Worm (Caenorhabditis elegans) whole organism, L1 larva: ENCODE measurements around the gene C45B11.2.
A peak's percentile ranks its signal among the peaks of the same experiment; 100 is the strongest.

Source experiments
- C34B4.2 ChIP-seq: sonication (generic microtip); optimal IDR thresholded peaks from 2 replicates; lab custom pipeline; 2017; ENCODE audit warnings: mild to moderate bottlenecking, missing genetic modification characterization, missing compliant biosample characterization
- F16B12.6 ChIP-seq: fragments of 150-350 bp; optimal IDR thresholded peaks from 2 replicates; lab custom pipeline; 2014; ENCODE audit warnings: missing biosample characterization, missing genetic modification characterization
- ama-1 ChIP-seq: fragments of 150-350 bp; optimal IDR thresholded peaks from 2 replicates; lab custom pipeline; 2014
- blmp-1 ChIP-seq: fragments of 150-350 bp; optimal IDR thresholded peaks from 2 replicates; lab custom pipeline; 2014; ENCODE audit warnings: missing biosample characterization, missing genetic modification characterization
- ceh-82 ChIP-seq, 3 experiments: fragments of 150-350 bp in 1 of 3; sonication (generic microtip) in 2 of 3; optimal IDR thresholded peaks; 2 replicates each; lab custom pipeline; 2014 to 2017; ENCODE audit warnings: missing biosample characterization in 3 of 3, missing genetic modification characterization in 3 of 3
- ceh-88 ChIP-seq: fragments of 200-800 bp; sonication (Bioruptor generic); IDR thresholded peaks from 2 replicates; pipeline ENCODE4 v1.3.6; 2022; ENCODE audit warnings: missing genetic modification characterization, missing compliant biosample characterization
- dsc-1 ChIP-seq: sonication (generic microtip); optimal IDR thresholded peaks from 2 replicates; lab custom pipeline; 2016; ENCODE audit warnings: mild to moderate bottlenecking, missing genetic modification characterization, missing compliant biosample characterization
- efl-1 ChIP-seq, 4 experiments: fragments of 150-350 bp; optimal IDR thresholded peaks in 3 of 4; peaks in 1 of 4; 1 replicate in 1 of 4; 2 replicates in 3 of 4; lab custom pipeline; 2014; ENCODE audit warnings: missing biosample characterization in 2 of 4, missing genetic modification characterization in 2 of 4, missing genetic modification reagents in 2 of 4
- efl-3 ChIP-seq: fragments of 200-800 bp; sonication (Bioruptor generic); optimal IDR thresholded peaks from 2 replicates; lab custom pipeline; 2018; ENCODE audit warnings: mild to moderate bottlenecking, missing genetic modification characterization, missing compliant biosample characterization
- egl-13 ChIP-seq: sonication (generic microtip); optimal IDR thresholded peaks from 2 replicates; lab custom pipeline; 2016; ENCODE audit warnings: missing genotype, missing genetic modification reagents, missing genetic modification characterization, missing compliant biosample characterization
- egl-27 ChIP-seq, 2 experiments: fragments of 150-350 bp in 1 of 2; sonication (generic microtip); optimal IDR thresholded peaks; 3 replicates each; lab custom pipeline; 2017 to 2018; ENCODE audit warnings: missing biosample characterization in 2 of 2, missing genetic modification characterization in 2 of 2, missing genetic modification reagents in 2 of 2
- elt-2 ChIP-seq: sonication (generic microtip); optimal IDR thresholded peaks from 2 replicates; lab custom pipeline; 2016; ENCODE audit warnings: missing genetic modification characterization, mild to moderate bottlenecking, inconsistent platforms, missing compliant biosample characterization, missing genetic modification reagents
- elt-3 ChIP-seq, 6 experiments: fragments of 150-350 bp in 1 of 6; sonication (generic microtip); optimal IDR thresholded peaks; 2 replicates each; lab custom pipeline; 2017 to 2018; ENCODE audit warnings: missing biosample characterization in 6 of 6, missing genetic modification characterization in 6 of 6, inconsistent platforms in 1 of 6
- ets-5 ChIP-seq: fragments of 200-800 bp; sonication (Bioruptor generic); IDR thresholded peaks from 2 replicates; pipeline ENCODE4 v1.3.6; 2022; ENCODE audit warnings: missing genetic modification characterization, missing compliant biosample characterization
- fkh-8 ChIP-seq: sonication (generic microtip); optimal IDR thresholded peaks from 2 replicates; lab custom pipeline; 2016; ENCODE audit warnings: mild to moderate bottlenecking, missing genetic modification characterization, missing compliant biosample characterization
- fos-1 ChIP-seq: fragments of 150-350 bp; optimal IDR thresholded peaks from 2 replicates; lab custom pipeline; 2014; ENCODE audit warnings: missing biosample characterization, missing genetic modification characterization
- hlh-17 ChIP-seq: fragments of 200-800 bp; sonication (Bioruptor generic); optimal IDR thresholded peaks from 2 replicates; lab custom pipeline; 2018; ENCODE audit warnings: missing genetic modification characterization, mild to moderate bottlenecking, missing compliant biosample characterization, moderate library complexity, borderline replicate concordance
- jun-1 ChIP-seq: fragments of 150-350 bp; optimal IDR thresholded peaks from 2 replicates; lab custom pipeline; 2014; ENCODE audit warnings: missing biosample characterization, missing genetic modification reagents, missing genetic modification characterization
- lin-14 ChIP-seq: fragments of 200-800 bp; sonication (Bioruptor generic); optimal IDR thresholded peaks from 2 replicates; lab custom pipeline; 2018; ENCODE audit warnings: mild to moderate bottlenecking, missing genetic modification characterization, moderate library complexity, missing compliant biosample characterization
- lin-15B ChIP-seq: fragments of 150-350 bp; sonication (generic microtip); optimal IDR thresholded peaks from 3 replicates; lab custom pipeline; 2014; ENCODE audit warnings: missing biosample characterization, missing genetic modification characterization
- lin-35 ChIP-seq, 2 experiments: fragments of 150-350 bp; optimal IDR thresholded peaks; 2 replicates each; lab custom pipeline; 2014; ENCODE audit warnings: missing biosample characterization in 2 of 2, missing genetic modification characterization in 2 of 2, missing genetic modification reagents in 2 of 2
- lsy-2 ChIP-seq, 2 experiments: fragments of 150-350 bp; optimal IDR thresholded peaks; 2 replicates each; lab custom pipeline; 2014; ENCODE audit warnings: missing biosample characterization in 2 of 2, missing genetic modification characterization in 2 of 2
- mdl-1 ChIP-seq, 2 experiments: fragments of 150-350 bp; optimal IDR thresholded peaks; 2 replicates each; lab custom pipeline; 2014 to 2017; ENCODE audit warnings: missing biosample characterization in 2 of 2, missing genetic modification characterization in 2 of 2, inconsistent platforms in 1 of 2
- nhr-11 ChIP-seq: fragments of 150-350 bp; optimal IDR thresholded peaks from 2 replicates; lab custom pipeline; 2014; ENCODE audit warnings: missing biosample characterization, missing genetic modification characterization
- nhr-19 ChIP-seq: fragments of 200-800 bp; sonication (Bioruptor generic); conservative IDR thresholded peaks from 2 replicates; pipeline ENCODE4 v1.3.6; 2022; ENCODE audit warnings: missing genetic modification characterization, missing compliant biosample characterization
- nhr-20 ChIP-seq: sonication (generic microtip); optimal IDR thresholded peaks from 2 replicates; lab custom pipeline; 2016; ENCODE audit warnings: mild to moderate bottlenecking, missing genetic modification characterization, missing compliant biosample characterization
- nhr-47 ChIP-seq: sonication (generic microtip); optimal IDR thresholded peaks from 2 replicates; lab custom pipeline; 2016; ENCODE audit warnings: mild to moderate bottlenecking, missing genetic modification characterization, moderate library complexity, missing compliant biosample characterization
- nhr-71 ChIP-seq: sonication (generic microtip); optimal IDR thresholded peaks from 2 replicates; lab custom pipeline; 2016; ENCODE audit warnings: mild to moderate bottlenecking, missing genetic modification characterization, moderate library complexity, missing compliant biosample characterization
- nhr-84 ChIP-seq: sonication (generic microtip); optimal IDR thresholded peaks from 2 replicates; lab custom pipeline; 2017; ENCODE audit warnings: missing biosample characterization, missing genetic modification characterization
- nhr-85 ChIP-seq: sonication (generic microtip); peaks from one replicate; lab custom pipeline; 2016; ENCODE audit warnings: missing genetic modification characterization, inconsistent platforms, missing compliant biosample characterization
- nhr-90 ChIP-seq: sonication (generic microtip); optimal IDR thresholded peaks from 2 replicates; lab custom pipeline; 2016; ENCODE audit warnings: mild to moderate bottlenecking, missing genetic modification characterization, missing compliant biosample characterization; ENCODE audit not compliant: poor library complexity
- pax-3 ChIP-seq: fragments of 200-800 bp; sonication (Bioruptor generic); optimal IDR thresholded peaks from 2 replicates; lab custom pipeline; 2018; ENCODE audit warnings: mild to moderate bottlenecking, missing genetic modification characterization, moderate library complexity, missing compliant biosample characterization
- pqm-1 ChIP-seq: sonication (generic microtip); optimal IDR thresholded peaks from 3 replicates; lab custom pipeline; 2017; ENCODE audit warnings: missing biosample characterization, missing genetic modification characterization
- snpc-4 ChIP-seq: fragments of 150-350 bp; optimal IDR thresholded peaks from 2 replicates; lab custom pipeline; 2014; ENCODE audit warnings: missing biosample characterization, missing genetic modification characterization
- sptf-1 ChIP-seq: fragments of 150-350 bp; optimal IDR thresholded peaks from 2 replicates; lab custom pipeline; 2014; ENCODE audit warnings: missing biosample characterization, missing genetic modification characterization
- tlp-1 ChIP-seq: fragments of 150-350 bp; optimal IDR thresholded peaks from 2 replicates; lab custom pipeline; 2014; ENCODE audit warnings: missing biosample characterization, missing genetic modification characterization
- unc-130 ChIP-seq: fragments of 150-350 bp; optimal IDR thresholded peaks from 2 replicates; lab custom pipeline; 2017; ENCODE audit warnings: missing biosample characterization, missing genetic modification characterization, inconsistent platforms
- unc-30 ChIP-seq: sonication (generic microtip); optimal IDR thresholded peaks from 2 replicates; lab custom pipeline; 2017; ENCODE audit warnings: missing biosample characterization, missing genetic modification characterization
- zip-4 ChIP-seq: fragments of 200-800 bp; sonication (Bioruptor generic); optimal IDR thresholded peaks from 2 replicates; lab custom pipeline; 2018; ENCODE audit warnings: mild to moderate bottlenecking, missing genetic modification characterization, moderate library complexity, missing compliant biosample characterization

The C45B11.2 gene

ce11 chrV:11061887-11062286 lies 19.4 kb downstream of the C45B11.2 start (continued):
- TF ChIP-seq nhr-11 (tag; lab: Kevin White, UChicago) (no peak), tlp-1 (tag; lab: Kevin White, UChicago) (no peak), lin-15B (tag; lab: Kevin White, UChicago) (no peak), pax-3 (no peak), mdl-1 (tag; optimal IDR thresholded peaks at IDR 0.05; lab: Kevin White, UChicago) (no peak)

DNA sequence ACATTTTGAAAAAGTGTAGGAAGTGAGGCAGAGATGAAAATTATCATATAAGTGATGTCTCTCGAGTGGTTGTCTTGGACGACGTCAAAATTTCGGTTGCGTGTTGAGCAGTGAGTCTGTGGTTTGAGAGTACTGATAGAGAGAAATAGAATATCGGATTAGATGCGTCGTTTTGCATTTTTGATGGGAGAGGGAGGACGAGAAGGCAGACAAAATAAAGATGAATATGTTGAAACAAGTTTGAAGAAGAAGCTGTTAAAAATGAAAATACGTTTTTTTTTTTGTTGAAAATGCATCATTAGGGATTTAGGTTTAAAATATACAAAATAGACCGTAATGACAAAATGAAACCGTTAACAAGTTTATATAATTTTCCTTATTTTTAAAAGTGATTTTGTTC lies 20.6 kb downstream of the C45B11.2 start, which contains the start of gene T04C12.9:
TSS of gene T04C12.9 (minus strand) at position 101 of the 400 bp plus-strand sequence.
- TF ChIP-seq efl-3 (GFP tag; lab: Kevin White, UChicago) (no peak), dsc-1 (tag; lab: Kevin White, UChicago) (no peak), unc-30 (no peak), blmp-1 (no peak), pqm-1 (tag; lab: Kevin White, UChicago) (no peak), ceh-88 (GFP tag; lab: Robert Waterston, UW) (no peak), snpc-4 (tag; lab: Kevin White, UChicago) (no peak), ets-5 (GFP tag; lab: Robert Waterston, UW) (no peak), mdl-1 (tag; optimal IDR thresholded peaks at IDR 0.05; lab: Kevin White, UChicago) (no peak), ceh-82 (tag; optimal IDR thresholded peaks at IDR 0.05; lab: Kevin White, UChicago) (no peak), pax-3 (no peak), unc-130 (tag; lab: Kevin White, UChicago) (no peak)

DNA sequence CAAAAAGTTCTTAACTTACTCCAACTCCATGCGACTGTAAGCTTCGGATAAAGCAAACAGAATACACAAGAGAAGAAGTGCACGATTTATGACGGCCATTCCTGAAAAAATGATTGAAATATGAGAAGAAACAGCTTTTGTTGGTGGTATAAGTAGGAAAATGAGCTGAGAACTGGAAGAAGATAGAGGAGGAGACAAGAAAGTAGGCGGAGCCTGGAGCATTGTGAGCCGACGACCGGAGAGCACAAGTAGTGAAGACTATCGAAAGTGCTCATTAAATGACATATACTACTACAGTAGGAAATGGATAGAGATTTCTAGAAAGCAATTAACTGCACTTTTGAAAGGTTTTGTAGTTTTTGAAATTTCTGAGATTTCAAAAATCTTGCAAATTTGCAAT lies 23.0 kb downstream of the C45B11.2 start, which contains the start of gene nlp-80:
TSS of gene nlp-80 (minus strand) at position 101 of the 400 bp plus-strand sequence.
- TF ChIP-seq tlp-1 (tag; lab: Kevin White, UChicago) = no peak
- no peak for TF ChIP-seq F16B12.6 (tag; lab: Kevin White, UChicago)
- TF ChIP-seq egl-27 (tag; optimal IDR thresholded peaks at IDR 0.05; lab: Kevin White, UChicago) = no peak
- TF ChIP-seq fkh-8 (tag; lab: Kevin White, UChicago) = peak; percentile 6

DNA sequence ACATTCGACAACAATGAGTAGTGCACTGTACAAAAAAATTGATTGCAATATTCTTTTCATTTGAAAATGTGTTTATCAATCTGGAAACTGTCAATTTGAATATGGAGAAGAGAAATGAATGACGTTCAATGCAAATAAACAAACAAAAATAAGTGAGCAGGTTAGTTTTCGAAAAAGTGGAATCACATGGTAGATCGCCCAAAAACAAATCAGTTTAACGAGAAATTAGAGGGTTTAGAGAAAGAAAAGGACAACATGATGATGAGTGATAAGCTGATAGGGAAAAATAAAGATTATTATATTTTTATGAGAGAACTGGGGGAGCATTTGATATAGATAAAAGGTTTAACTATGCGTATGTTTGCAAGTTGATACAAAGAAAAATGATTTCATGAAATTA lies 26.8 kb downstream of the C45B11.2 start, which contains the start of gene T04C12.8:
TSS of gene T04C12.8 (minus strand) at position 82 of the 400 bp plus-strand sequence.
- TF ChIP-seq C34B4.2 (tag; lab: Kevin White, UChicago) (no peak), elt-3 (tag; optimal IDR thresholded peaks at IDR 0.05; lab: Kevin White, UChicago) (peak in 1 of 6 experiments; percentile 4), nhr-85 (peak; percentile 28), lin-35 (GFP tag; optimal IDR thresholded peaks at IDR 0.05; lab: Kevin White, UChicago) (peak in 1 of 2 experiments; percentile 41), unc-30 (no peak), ama-1 (lab: Kevin White, UChicago) (no peak), nhr-47 (tag; lab: Kevin White, UChicago) (peak; percentile 5), elt-2 (tag; lab: Kevin White, UChicago) (peak; percentile 98), nhr-90 (tag; lab: Kevin White, UChicago) (peak; percentile 35), egl-13 (tag; lab: Kevin White, UChicago) (peak; percentile 23), nhr-71 (peak; percentile 51), sptf-1 (tag; lab: Kevin White, UChicago) (no peak), snpc-4 (tag; lab: Kevin White, UChicago) (no peak), tlp-1 (tag; lab: Kevin White, UChicago) (peak; percentile 48), ceh-82 (tag; optimal IDR thresholded peaks at IDR 0.05; lab: Kevin White, UChicago) (no peak), efl-1 (optimal IDR thresholded peaks at IDR 0.05; lab: Kevin White, UChicago) (no peak), efl-1 (GFP tag; optimal IDR thresholded peaks at IDR 0.05 in 1 of 2; lab: Kevin White, UChicago) (peak in 1 of 2 experiments; percentile 27), pqm-1 (tag; lab: Kevin White, UChicago) (peak; percentile 24), efl-3 (GFP tag; lab: Kevin White, UChicago) (no peak), lin-14 (GFP tag; lab: Kevin White, UChicago) (peak; percentile 49), nhr-84 (tag; lab: Kevin White, UChicago) (no peak), dsc-1 (tag; lab: Kevin White, UChicago) (peak; percentile 78), zip-4 (GFP tag; lab: Kevin White, UChicago) (no peak), hlh-17 (no peak), blmp-1 (peak; percentile 3), nhr-20 (tag; lab: Kevin White, UChicago) (peak; percentile 25), jun-1 (tag; lab: Kevin White, UChicago) (peak; percentile 48), nhr-19 (GFP tag; lab: Robert Waterston, UW) (0 out of 2 replicates have a peak, but pooled peaks have one; percentile 10), fos-1 (tag; lab: Kevin White, UChicago) (no peak), lsy-2 (tag; optimal IDR thresholded peaks at IDR 0.05; lab: Kevin White, UChicago) (no peak)
- TF ChIP-seq, all 84 proteins: peak for 17
